Worm (Caenorhabditis elegans): Measurements from ENCODE around the gene mif-4.

- TF ChIP-seq ceh-82 (tag; optimal IDR thresholded peaks at IDR 0.05): no peak
- no peak for TF ChIP-seq mdl-1 (tag; optimal IDR thresholded peaks at IDR 0.05)
- no peak for TF ChIP-seq pag-3 (tag; optimal IDR thresholded peaks at IDR 0.05; ENCODE audit: borderline replicate concordance, insufficient read depth)
Measured at ce11 chrIV:6327363-6328015, 8.3 kb downstream of the mif-4 start.

Measured in whole organism, L1 larva.